Worm (Caenorhabditis elegans) whole organism, young adult: Measurements from ENCODE around the gene nduv-3.

Experiments used
- B0019.2 ChIP-seq: fragments of 200-800 bp; sonication (Bioruptor generic); conservative IDR thresholded peaks from 2 replicates; pipeline ENCODE4 v1.3.6; 2022; ENCODE audit warnings: missing genetic modification reagents, missing genetic modification characterization, missing compliant biosample characterization
- B0035.1 ChIP-seq: sonication (generic microtip); optimal IDR thresholded peaks from 2 replicates; lab custom pipeline; 2016; ENCODE audit warnings: missing genetic modification characterization, mild to moderate bottlenecking, missing compliant biosample characterization, missing genotype, missing genetic modification reagents
- C17E4.6 ChIP-seq: fragments of 200-800 bp; sonication (Bioruptor generic); IDR thresholded peaks from 2 replicates; pipeline ENCODE4 v1.3.6; 2022; ENCODE audit warnings: missing genetic modification reagents, missing genetic modification characterization, missing compliant biosample characterization
- D2030.7 ChIP-seq: fragments of 200-800 bp; sonication (Bioruptor generic); IDR thresholded peaks from 2 replicates; pipeline ENCODE4 v1.3.6; 2022; ENCODE audit warnings: missing genetic modification reagents, missing genetic modification characterization, missing compliant biosample characterization
- F33H1.4 ChIP-seq: fragments of 200-800 bp; sonication (Bioruptor generic); IDR thresholded peaks from 2 replicates; pipeline ENCODE4 v1.3.6; 2022; ENCODE audit warnings: missing genetic modification reagents, missing genetic modification characterization, missing compliant biosample characterization
- F49E8.2 ChIP-seq: sonication (generic microtip); optimal IDR thresholded peaks from 3 replicates; lab custom pipeline; 2017; ENCODE audit warnings: missing genetic modification characterization, mild to moderate bottlenecking, missing compliant biosample characterization, antibody characterized with exemption, moderate library complexity; ENCODE audit not compliant: insufficient read depth
- K11D2.4 ChIP-seq: fragments of 200-800 bp; sonication (Bioruptor generic); IDR thresholded peaks from 2 replicates; pipeline ENCODE4 v1.3.6; 2022; ENCODE audit warnings: missing genetic modification reagents, missing genetic modification characterization, missing compliant biosample characterization
- T07F8.4 ChIP-seq: sonication (generic microtip); optimal IDR thresholded peaks from 2 replicates; lab custom pipeline; 2016; ENCODE audit warnings: mild to moderate bottlenecking, missing genetic modification characterization, moderate library complexity, missing compliant biosample characterization
- T26A5.8 ChIP-seq: sonication (generic microtip); optimal IDR thresholded peaks from 2 replicates; lab custom pipeline; 2016; ENCODE audit warnings: missing genetic modification characterization, missing compliant biosample characterization
- Y53G8AR.9 ChIP-seq: fragments of 200-800 bp; sonication (Bioruptor generic); conservative IDR thresholded peaks from 2 replicates; pipeline ENCODE4 v1.3.6; 2022; ENCODE audit warnings: missing genetic modification reagents, missing genetic modification characterization, missing compliant biosample characterization
- Y95B8A.8 ChIP-seq: fragments of 200-800 bp; sonication (Bioruptor generic); IDR thresholded peaks from 2 replicates; pipeline ENCODE4 v1.3.6; 2022; ENCODE audit warnings: missing genetic modification reagents, missing genetic modification characterization, missing compliant biosample characterization
- ZK185.1 ChIP-seq: sonication (generic microtip); optimal IDR thresholded peaks from 2 replicates; lab custom pipeline; 2016; ENCODE audit warnings: mild to moderate bottlenecking, missing genetic modification characterization, missing compliant biosample characterization; ENCODE audit not compliant: poor library complexity, severe bottlenecking
- akir-1 ChIP-seq: fragments of 200-800 bp; sonication (Bioruptor generic); optimal IDR thresholded peaks from 2 replicates; lab custom pipeline; 2018; ENCODE audit warnings: mild to moderate bottlenecking, missing genetic modification characterization, moderate library complexity, missing compliant biosample characterization
- aptf-2 ChIP-seq: fragments of 200-800 bp; sonication (Bioruptor generic); conservative IDR thresholded peaks from 2 replicates; pipeline ENCODE4 v1.3.6; 2022; ENCODE audit warnings: missing genetic modification reagents, missing genetic modification characterization, missing compliant biosample characterization
- aptf-3 ChIP-seq: fragments of 200-800 bp; sonication (Bioruptor generic); IDR thresholded peaks from 2 replicates; pipeline ENCODE4 v1.3.6; 2022; ENCODE audit warnings: missing genetic modification characterization, missing compliant biosample characterization
- attf-5 ChIP-seq: fragments of 200-800 bp; sonication (Bioruptor generic); optimal IDR thresholded peaks from 2 replicates; lab custom pipeline; 2018; ENCODE audit warnings: mild to moderate bottlenecking, missing genetic modification characterization, missing compliant biosample characterization
- bed-1 ChIP-seq: fragments of 200-800 bp; sonication (Bioruptor generic); IDR thresholded peaks from 2 replicates; pipeline ENCODE4 v1.3.6; 2022; ENCODE audit warnings: missing genetic modification reagents, missing genetic modification characterization, missing compliant biosample characterization
- bed-2 ChIP-seq: fragments of 200-800 bp; sonication (Bioruptor generic); IDR thresholded peaks from 2 replicates; pipeline ENCODE4 v1.3.6; 2022; ENCODE audit warnings: missing genetic modification reagents, missing genetic modification characterization, missing compliant biosample characterization
- ccch-3 ChIP-seq: fragments of 200-800 bp; sonication (Bioruptor generic); optimal IDR thresholded peaks from 2 replicates; lab custom pipeline; 2018; ENCODE audit warnings: mild to moderate bottlenecking, missing genetic modification characterization, missing compliant biosample characterization
- ceh-100 ChIP-seq: fragments of 200-800 bp; sonication (Bioruptor generic); IDR thresholded peaks from 2 replicates; pipeline ENCODE4 v1.3.6; 2022; ENCODE audit warnings: missing genetic modification reagents, missing genetic modification characterization, missing compliant biosample characterization
- ceh-79 ChIP-seq: sonication (generic microtip); optimal IDR thresholded peaks from 2 replicates; lab custom pipeline; 2017; ENCODE audit warnings: mild to moderate bottlenecking, missing genetic modification characterization, missing compliant biosample characterization
- egrh-3 ChIP-seq: fragments of 200-800 bp; sonication (Bioruptor generic); IDR thresholded peaks from 2 replicates; pipeline ENCODE4 v1.3.6; 2022; ENCODE audit warnings: missing genetic modification reagents, missing genetic modification characterization, missing compliant biosample characterization
- ets-4 ChIP-seq: fragments of 200-800 bp; sonication (Bioruptor generic); optimal IDR thresholded peaks from 2 replicates; lab custom pipeline; 2018; ENCODE audit warnings: mild to moderate bottlenecking, missing genetic modification characterization, missing compliant biosample characterization
- fkh-3 ChIP-seq: sonication (generic microtip); optimal IDR thresholded peaks from 2 replicates; lab custom pipeline; 2016; ENCODE audit warnings: mild to moderate bottlenecking, missing genetic modification characterization, missing compliant biosample characterization
- hmg-20 ChIP-seq: fragments of 200-800 bp; sonication (Bioruptor generic); IDR thresholded peaks from 2 replicates; pipeline ENCODE4 v1.3.6; 2022; ENCODE audit warnings: missing genetic modification reagents, missing genetic modification characterization, missing compliant biosample characterization
- hsf-1 ChIP-seq: fragments of 200-800 bp; sonication (Bioruptor generic); IDR thresholded peaks from 2 replicates; pipeline ENCODE4 v1.3.6; 2022; ENCODE audit warnings: missing genetic modification reagents, missing genetic modification characterization, missing compliant biosample characterization
- lag-1 ChIP-seq: fragments of 200-800 bp; sonication (Bioruptor generic); IDR thresholded peaks from 2 replicates; pipeline ENCODE4 v1.3.6; 2022; ENCODE audit warnings: missing genetic modification reagents, missing genetic modification characterization, missing compliant biosample characterization
- let-526 ChIP-seq: fragments of 200-800 bp; sonication (Bioruptor generic); IDR thresholded peaks from 2 replicates; pipeline ENCODE4 v1.3.6; 2022; ENCODE audit warnings: missing genetic modification reagents, missing genetic modification characterization, missing compliant biosample characterization
- lin-40 ChIP-seq: sonication (generic microtip); optimal IDR thresholded peaks from 2 replicates; lab custom pipeline; 2016; ENCODE audit warnings: missing genetic modification characterization, mild to moderate bottlenecking, missing compliant biosample characterization, missing genotype, missing genetic modification reagents
- lir-1 ChIP-seq: fragments of 200-800 bp; sonication (Bioruptor generic); conservative IDR thresholded peaks from 2 replicates; pipeline ENCODE4 v1.3.6; 2022; ENCODE audit warnings: missing genetic modification reagents, missing genetic modification characterization, missing compliant biosample characterization
- madf-10 ChIP-seq: sonication (generic microtip); optimal IDR thresholded peaks from 2 replicates; lab custom pipeline; 2016; ENCODE audit warnings: mild to moderate bottlenecking, missing genetic modification characterization, missing compliant biosample characterization
- mcd-1 ChIP-seq: fragments of 200-800 bp; sonication (Bioruptor generic); IDR thresholded peaks from 2 replicates; pipeline ENCODE4 v1.3.6; 2022; ENCODE audit warnings: missing genetic modification reagents, missing genetic modification characterization, missing compliant biosample characterization
- nhr-120 ChIP-seq: fragments of 200-800 bp; sonication (Bioruptor generic); IDR thresholded peaks from 2 replicates; pipeline ENCODE4 v1.3.6; 2022; ENCODE audit warnings: missing genetic modification characterization, missing compliant biosample characterization
- nhr-90 ChIP-seq: sonication (generic microtip); optimal IDR thresholded peaks from 2 replicates; lab custom pipeline; 2016; ENCODE audit warnings: missing genotype, mild to moderate bottlenecking, missing genetic modification characterization, missing compliant biosample characterization
- rcor-1 ChIP-seq: fragments of 200-800 bp; sonication (Bioruptor generic); IDR thresholded peaks from 2 replicates; pipeline ENCODE4 v1.3.6; 2022; ENCODE audit warnings: missing genetic modification reagents, missing genetic modification characterization, missing compliant biosample characterization
- rec-8 ChIP-seq, 2 experiments: sonication (generic microtip); optimal IDR thresholded peaks; 2 replicates each; lab custom pipeline; 2016; ENCODE audit warnings: mild to moderate bottlenecking in 2 of 2, missing genetic modification characterization in 2 of 2, missing genetic modification reagents in 2 of 2, missing genotype in 2 of 2, missing biosample characterization in 1 of 2, missing compliant biosample characterization in 1 of 2, moderate library complexity in 1 of 2
- rpc-1 ChIP-seq, 2 experiments: fragments of 150-350 bp in 1 of 2; sonication (generic microtip) in 1 of 2; optimal IDR thresholded peaks; 2 replicates each; lab custom pipeline; 2014 to 2018; ENCODE audit warnings: missing biosample characterization in 1 of 2, missing genetic modification characterization in 1 of 2, missing genetic modification reagents in 1 of 2, missing genotype in 1 of 2
- snpc-1.1 ChIP-seq: sonication (generic microtip); optimal IDR thresholded peaks from 2 replicates; lab custom pipeline; 2017; ENCODE audit warnings: missing genetic modification characterization, mild to moderate bottlenecking, missing compliant biosample characterization, antibody characterized with exemption, moderate library complexity, missing genotype, missing genetic modification reagents; ENCODE audit not compliant: insufficient read depth
- snpc-3.4 ChIP-seq: sonication (generic microtip); optimal IDR thresholded peaks from 2 replicates; lab custom pipeline; 2017; ENCODE audit warnings: missing genetic modification characterization, mild to moderate bottlenecking, missing compliant biosample characterization, antibody characterized with exemption, moderate library complexity, missing genotype, missing genetic modification reagents
- sptf-2 ChIP-seq: fragments of 200-800 bp; sonication (Bioruptor generic); optimal IDR thresholded peaks from 2 replicates; lab custom pipeline; 2018; ENCODE audit warnings: mild to moderate bottlenecking, missing genetic modification characterization, missing compliant biosample characterization
- tbx-9 ChIP-seq: sonication (generic microtip); optimal IDR thresholded peaks from 2 replicates; lab custom pipeline; 2016; ENCODE audit warnings: borderline replicate concordance, missing genetic modification characterization, inconsistent platforms, missing compliant biosample characterization
- tlf-1 ChIP-seq: fragments of 200-800 bp; sonication (Bioruptor generic); optimal IDR thresholded peaks from 2 replicates; lab custom pipeline; 2018; ENCODE audit warnings: mild to moderate bottlenecking, missing genetic modification characterization, missing compliant biosample characterization
- unc-130 ChIP-seq: sonication (generic microtip); optimal IDR thresholded peaks from 2 replicates; lab custom pipeline; 2016; ENCODE audit warnings: missing genetic modification reagents, missing genetic modification characterization, missing compliant biosample characterization
- zim-3 ChIP-seq: sonication (generic microtip); optimal IDR thresholded peaks from 2 replicates; lab custom pipeline; 2017; ENCODE audit warnings: mild to moderate bottlenecking, missing genetic modification characterization, moderate library complexity, missing compliant biosample characterization
- ztf-25 ChIP-seq: fragments of 200-800 bp; sonication (Bioruptor generic); IDR thresholded peaks from 2 replicates; pipeline ENCODE4 v1.3.6; 2022; ENCODE audit warnings: missing genetic modification reagents, missing genetic modification characterization, missing compliant biosample characterization
- ztf-26 ChIP-seq: sonication (generic microtip); optimal IDR thresholded peaks from 2 replicates; lab custom pipeline; 2017; ENCODE audit warnings: missing genetic modification characterization, missing compliant biosample characterization
- ztf-6 ChIP-seq: fragments of 200-800 bp; sonication (Bioruptor generic); IDR thresholded peaks from 2 replicates; pipeline ENCODE4 v1.3.6; 2022; ENCODE audit warnings: missing genetic modification reagents, missing genetic modification characterization, missing compliant biosample characterization

Gene nduv-3

DNA sequence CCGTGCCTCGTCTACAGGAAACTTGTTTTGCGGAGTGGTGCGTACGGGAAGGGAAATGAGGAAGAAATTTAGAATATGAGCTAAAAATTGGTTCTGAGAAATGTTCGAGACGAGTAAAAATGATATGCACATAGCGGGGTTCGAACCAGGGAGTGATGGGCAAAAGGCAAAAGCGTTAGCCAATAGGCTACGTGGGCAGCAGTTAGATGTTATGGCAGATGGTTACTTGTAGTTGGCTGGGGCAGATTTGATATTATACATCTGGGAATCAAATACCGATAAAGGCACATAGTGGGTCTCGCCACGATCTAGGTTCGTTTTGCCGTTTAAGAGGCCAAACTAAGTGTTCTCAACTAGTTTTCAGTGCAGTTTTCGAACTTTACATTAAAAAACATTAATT, 16.2 kb downstream of the nduv-3 start (continued):
- TF ChIP-seq D2030.7 (peak; percentile 66), ets-4 (GFP tag; lab: Kevin White, UChicago) (no peak), rec-8 (tag; optimal IDR thresholded peaks at IDR 0.05; lab: Kevin White, UChicago) (peak; percentile 66 to 90), ztf-26 (tag; lab: Kevin White, UChicago) (no peak), ccch-3 (no peak), lag-1 (GFP tag; lab: Robert Waterston, UW) (no peak), hsf-1 (GFP tag; lab: Robert Waterston, UW) (0 out of 2 replicates have a peak, but pooled peaks have one; percentile 46), attf-5 (peak; percentile 17), ceh-100 (GFP tag; lab: Robert Waterston, UW) (no peak), Y95B8A.8 (GFP tag; lab: Robert Waterston, UW) (no peak), ztf-25 (GFP tag; lab: Robert Waterston, UW) (peak; percentile 92), nhr-90 (peak; percentile 83), madf-10 (tag; lab: Kevin White, UChicago) (peak; percentile 38), B0035.1 (tag; lab: Kevin White, UChicago) (no peak), fkh-3 (peak; percentile 9)

DNA sequence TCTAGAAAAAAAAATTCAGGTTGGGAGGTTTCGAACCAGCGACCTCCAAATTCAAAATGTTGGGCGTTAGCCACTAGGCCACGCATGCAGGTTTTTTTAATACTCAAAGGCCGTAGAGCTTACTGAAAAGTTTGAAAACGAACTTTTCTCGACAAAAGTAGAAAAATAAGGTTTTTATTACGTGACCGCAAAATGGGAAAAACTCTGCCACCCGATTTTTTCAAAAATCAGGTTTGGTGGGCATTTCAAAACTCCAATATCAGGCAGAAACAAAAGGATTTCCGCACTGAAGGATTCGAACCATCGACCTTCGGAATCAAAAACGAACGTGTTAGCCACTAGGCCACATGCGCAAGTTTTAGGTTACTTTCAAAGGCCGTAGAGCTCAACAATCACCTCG, 17.6 kb downstream of the nduv-3 start:
- TF ChIP-seq ztf-25 (GFP tag; lab: Robert Waterston, UW) (no peak), lin-40 (tag; lab: Kevin White, UChicago) (no peak), zim-3 (tag; lab: Kevin White, UChicago) (no peak), T07F8.4 (peak; percentile 16), Y53G8AR.9 (GFP tag; lab: Robert Waterston, UW) (no peak), ZK185.1 (tag; lab: Kevin White, UChicago) (no peak), sptf-2 (GFP tag; lab: Kevin White, UChicago) (no peak), ceh-79 (tag; lab: Kevin White, UChicago) (peak; percentile 49), tbx-9 (tag; lab: Kevin White, UChicago) (no peak), C17E4.6 (GFP tag; lab: Robert Waterston, UW) (no peak), mcd-1 (GFP tag; lab: Robert Waterston, UW) (no peak), T26A5.8 (tag; lab: Kevin White, UChicago) (no peak), rpc-1 (optimal IDR thresholded peaks at IDR 0.05; lab: Kevin White, UChicago) (peak; percentile 71), rpc-1 (tag; optimal IDR thresholded peaks at IDR 0.05; lab: Kevin White, UChicago) (peak; percentile 94), nhr-120 (GFP tag; lab: Robert Waterston, UW) (no peak), egrh-3 (no peak), tlf-1 (GFP tag; lab: Kevin White, UChicago) (no peak), F49E8.2 (tag; lab: Kevin White, UChicago) (peak; percentile 4), bed-2 (GFP tag; lab: Robert Waterston, UW) (no peak), hmg-20 (no peak), snpc-3.4 (tag; lab: Kevin White, UChicago) (peak; percentile 82), bed-1 (GFP tag; lab: Robert Waterston, UW) (no peak), K11D2.4 (GFP tag; lab: Robert Waterston, UW) (no peak), snpc-1.1 (tag; lab: Kevin White, UChicago) (peak; percentile 23), rcor-1 (GFP tag; lab: Robert Waterston, UW) (no peak), let-526 (no peak), F33H1.4 (GFP tag; lab: Robert Waterston, UW) (no peak), unc-130 (GFP tag; lab: Kevin White, UChicago) (no peak), ztf-6 (GFP tag; lab: Robert Waterston, UW) (no peak), aptf-3 (no peak), ceh-100 (GFP tag; lab: Robert Waterston, UW) (no peak), B0019.2 (no peak), akir-1 (GFP tag; lab: Kevin White, UChicago) (no peak), aptf-2 (GFP tag; lab: Robert Waterston, UW) (no peak), lir-1 (GFP tag; lab: Robert Waterston, UW) (no peak)
